Worm (Caenorhabditis elegans): ENCODE measurements around the gene hot-3.

DNA sequence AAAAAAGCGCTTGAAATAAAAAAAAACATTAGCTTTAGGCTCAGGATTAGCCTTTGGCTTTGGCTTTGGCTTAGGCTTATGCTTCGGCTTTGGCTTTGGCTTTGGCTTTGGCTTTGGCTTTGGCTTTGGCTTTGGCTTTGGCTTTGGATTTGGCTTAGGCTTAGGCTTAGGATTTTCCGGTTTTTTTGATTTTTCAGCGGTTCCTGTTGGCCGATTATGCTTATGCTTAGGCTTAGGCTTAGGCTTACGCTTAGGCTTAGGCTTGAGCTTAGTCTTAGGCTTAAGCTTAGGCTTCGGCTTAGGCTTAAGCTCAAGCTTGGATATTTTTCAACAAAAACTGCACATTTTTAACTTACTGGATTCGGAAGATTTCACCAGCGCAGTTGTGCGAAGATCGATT is 42.3 kb upstream of the hot-3 start:
- TF ChIP-seq snpc-4 (tag; optimal IDR thresholded peaks at IDR 0.05): no peak
- no peak for TF ChIP-seq skn-1 (tag; optimal IDR thresholded peaks at IDR 0.05)
- no peak for TF ChIP-seq alr-1 (tag; optimal IDR thresholded peaks at IDR 0.05)
- no peak for TF ChIP-seq lin-11 (tag; optimal IDR thresholded peaks at IDR 0.05)
- no peak for TF ChIP-seq R02D3.7 (tag; optimal IDR thresholded peaks at IDR 0.05)
- no peak for TF ChIP-seq fos-1 (tag; optimal IDR thresholded peaks at IDR 0.05)
- TF ChIP-seq blmp-1 (tag; optimal IDR thresholded peaks at IDR 0.05; ENCODE audit: insufficient read depth): no peak
- no peak for TF ChIP-seq mab-5 (tag; optimal IDR thresholded peaks at IDR 0.05)
- no peak for TF ChIP-seq sma-9 (GFP tag; optimal IDR thresholded peaks at IDR 0.05)
- no peak for TF ChIP-seq sma-9 (tag; optimal IDR thresholded peaks at IDR 0.05)
- TF ChIP-seq elt-1 (tag; optimal IDR thresholded peaks at IDR 0.05): no peak
- TF ChIP-seq Y55F3AM.14 (GFP tag; optimal IDR thresholded peaks at IDR 0.05): no peak
- TF ChIP-seq nhr-23 (tag; optimal IDR thresholded peaks at IDR 0.05): no peak
- TF ChIP-seq ztf-4 (tag; optimal IDR thresholded peaks at IDR 0.05): no peak
- no peak for TF ChIP-seq unc-39 (tag; optimal IDR thresholded peaks at IDR 0.05)
